Fruit fly (Drosophila melanogaster) whole organism, prepupa: ENCODE data around the gene Hakai.

Experiments
- CG16779 ChIP-seq: fragments of 200-800 bp; sonication (Bioruptor generic); optimal IDR thresholded peaks from 3 replicates; lab custom pipeline; 2017; ENCODE audit warnings: missing biosample characterization, mild to moderate bottlenecking, missing genetic modification characterization
- CG3919 ChIP-seq: fragments of 200-800 bp; sonication (Bioruptor generic); optimal IDR thresholded peaks from 3 replicates; lab custom pipeline; 2016; ENCODE audit warnings: missing biosample characterization, missing genetic modification characterization
- CG6808 ChIP-seq: fragments of 200-800 bp; sonication (Bioruptor generic); optimal IDR thresholded peaks from 3 replicates; lab custom pipeline; 2017; ENCODE audit warnings: missing biosample characterization, missing genetic modification characterization, mild to moderate bottlenecking, moderate library complexity, missing genetic modification reagents
- CG8119 ChIP-seq: fragments of 200-800 bp; sonication (Bioruptor generic); IDR thresholded peaks from 3 replicates; pipeline ENCODE4 v1.3.6; 2022; ENCODE audit warnings: missing biosample characterization, missing genetic modification characterization
- Ets21C ChIP-seq: fragments of 200-800 bp; sonication (Bioruptor generic); optimal IDR thresholded peaks from 3 replicates; lab custom pipeline; 2016; ENCODE audit warnings: missing biosample characterization, missing genetic modification characterization
- Lpt ChIP-seq: fragments of 200-800 bp; sonication (Bioruptor generic); optimal IDR thresholded peaks from 3 replicates; lab custom pipeline; 2016; ENCODE audit warnings: missing biosample characterization, missing genetic modification characterization
- dsx ChIP-seq: fragments of 200-800 bp; optimal IDR thresholded peaks from 3 replicates; lab custom pipeline; 2019; ENCODE audit warnings: missing biosample characterization, mild to moderate bottlenecking, missing genetic modification characterization, moderate library complexity; ENCODE audit not compliant: poor library complexity, severe bottlenecking
- pdm3 ChIP-seq: fragments of 200-800 bp; sonication (Bioruptor generic); optimal IDR thresholded peaks from 3 replicates; lab custom pipeline; 2016; ENCODE audit warnings: missing biosample characterization, missing genetic modification characterization

dm6 chr2L:19565233-19565898 is 16.9 kb downstream of the Hakai start, which contains the start of gene CG13077:
- TF ChIP-seq CG16779 (tag; lab: Kevin White, UChicago) (no peak), CG6808 (no peak), Lpt (GFP tag; lab: Kevin White, UChicago) (no peak), CG3919 (GFP tag; lab: Kevin White, UChicago) (no peak), Ets21C (GFP tag; lab: Kevin White, UChicago) (no peak), CG8119 (no peak), dsx (GFP tag; lab: Kevin White, UChicago) (no peak), pdm3 (GFP tag; lab: Kevin White, UChicago) (no peak)
